Fruit fly (Drosophila melanogaster) whole organism, adult: Measurements from ENCODE around the gene KFase.

Experiments
- CG11617 ChIP-seq: fragments of 200-800 bp; sonication (Bioruptor generic); optimal IDR thresholded peaks from 2 replicates; lab custom pipeline; 2017; ENCODE audit warnings: mild to moderate bottlenecking, missing biosample characterization, missing genetic modification reagents, missing genetic modification characterization
- CG12768 ChIP-seq: fragments of 200-800 bp; sonication (Bioruptor generic); optimal IDR thresholded peaks from 2 replicates; lab custom pipeline; 2017; ENCODE audit warnings: missing biosample characterization, missing genetic modification characterization, mild to moderate bottlenecking, moderate library complexity, missing genetic modification reagents
- CG14711 ChIP-seq: fragments of 200-800 bp; sonication (Bioruptor generic); optimal IDR thresholded peaks from 2 replicates; lab custom pipeline; 2018; ENCODE audit warnings: missing biosample characterization, mild to moderate bottlenecking, missing genetic modification characterization, moderate library complexity
- CG1620 ChIP-seq: fragments of 200-800 bp; sonication (Bioruptor generic); optimal IDR thresholded peaks from 2 replicates; lab custom pipeline; 2016; ENCODE audit warnings: missing biosample characterization, missing genetic modification characterization
- CG33017 ChIP-seq: fragments of 200-800 bp; sonication (Bioruptor generic); optimal IDR thresholded peaks from 2 replicates; lab custom pipeline; 2018; ENCODE audit warnings: missing biosample characterization, mild to moderate bottlenecking, missing genetic modification characterization, moderate library complexity
- CG5204 ChIP-seq: fragments of 200-800 bp; sonication (Bioruptor generic); optimal IDR thresholded peaks from 2 replicates; lab custom pipeline; 2016; ENCODE audit warnings: missing biosample characterization, missing genetic modification characterization
- CG7045 ChIP-seq: fragments of 200-800 bp; sonication (Bioruptor generic); optimal IDR thresholded peaks from 2 replicates; lab custom pipeline; 2017; ENCODE audit warnings: missing biosample characterization, mild to moderate bottlenecking, missing genetic modification characterization
- CG7101 ChIP-seq: fragments of 200-800 bp; sonication (Bioruptor generic); optimal IDR thresholded peaks from 2 replicates; lab custom pipeline; 2018; ENCODE audit warnings: missing biosample characterization, mild to moderate bottlenecking, missing genetic modification characterization, moderate library complexity
- Clk ChIP-seq: fragments of 200-800 bp; sonication (Bioruptor generic); optimal IDR thresholded peaks from 2 replicates; lab custom pipeline; 2017; ENCODE audit warnings: missing biosample characterization, missing genetic modification characterization
- Crg-1 ChIP-seq: fragments of 200-800 bp; sonication (Bioruptor generic); optimal IDR thresholded peaks from 2 replicates; lab custom pipeline; 2016; ENCODE audit warnings: missing biosample characterization, missing genetic modification characterization
- Hr96 ChIP-seq: fragments of 200-800 bp; sonication (Bioruptor generic); optimal IDR thresholded peaks from 2 replicates; lab custom pipeline; 2016; ENCODE audit warnings: missing biosample characterization, missing genetic modification characterization
- Mnt ChIP-seq: fragments of 200-800 bp; sonication (Bioruptor generic); optimal IDR thresholded peaks from 2 replicates; lab custom pipeline; 2016; ENCODE audit warnings: missing biosample characterization, mild to moderate bottlenecking, missing genetic modification characterization
- bab1 ChIP-seq: fragments of 200-800 bp; sonication (Bioruptor generic); optimal IDR thresholded peaks from 3 replicates; lab custom pipeline; 2019; ENCODE audit warnings: missing biosample characterization, mild to moderate bottlenecking, missing genetic modification characterization, moderate library complexity
- cic ChIP-seq: fragments of 200-800 bp; sonication (Bioruptor generic); optimal IDR thresholded peaks from 2 replicates; lab custom pipeline; 2017; ENCODE audit warnings: missing biosample characterization, mild to moderate bottlenecking, missing genetic modification characterization, moderate library complexity
- cnc ChIP-seq, 2 experiments: fragments of >200 bp; optimal IDR thresholded peaks; 2 replicates each; lab custom pipeline; 2017
- kay ChIP-seq: fragments of 200-800 bp; sonication (Bioruptor generic); peaks from one replicate; lab custom pipeline; 2016; ENCODE audit warnings: missing biosample characterization, missing genetic modification characterization, borderline replicate concordance
- ovo ChIP-seq: fragments of 200-800 bp; sonication (Bioruptor generic); optimal IDR thresholded peaks from 2 replicates; lab custom pipeline; 2016; ENCODE audit warnings: missing biosample characterization, missing genetic modification characterization
- pad ChIP-seq: fragments of 200-800 bp; sonication (Bioruptor generic); optimal IDR thresholded peaks from 3 replicates; lab custom pipeline; 2017; ENCODE audit warnings: missing biosample characterization, missing genetic modification characterization, mild to moderate bottlenecking, moderate library complexity, missing genetic modification reagents
- tj ChIP-seq: fragments of 200-800 bp; sonication (Bioruptor generic); optimal IDR thresholded peaks from 3 replicates; lab custom pipeline; 2017; ENCODE audit warnings: missing biosample characterization, mild to moderate bottlenecking, missing genetic modification characterization, moderate library complexity
- toe ChIP-seq: fragments of 200-800 bp; sonication (Bioruptor generic); optimal IDR thresholded peaks from 2 replicates; lab custom pipeline; 2016; ENCODE audit warnings: missing biosample characterization, missing genetic modification characterization

KFase gene

dm6 chr2L:6488676-6489140 lies at the start of gene KFase, which contains the start of gene epsilonCOP:
TSS of gene KFase (minus strand) at chr2L:6488756.
TSS of gene epsilonCOP (plus strand) at chr2L:6489090.
- no peak for TF ChIP-seq Hr96 (GFP tag; lab: Kevin White, UChicago)
- TF ChIP-seq ovo (GFP tag; lab: Kevin White, UChicago), result peak; percentile 88
- no peak for TF ChIP-seq toe (GFP tag; lab: Kevin White, UChicago)
- no peak for TF ChIP-seq CG5204 (GFP tag; lab: Kevin White, UChicago)
- peak; percentile 55 for TF ChIP-seq pad (GFP tag; lab: Kevin White, UChicago)
- TF ChIP-seq cic (GFP tag; lab: Kevin White, UChicago), result peak; percentile 36
- TF ChIP-seq tj (GFP tag; lab: Kevin White, UChicago), result peak; percentile 92
- TF ChIP-seq CG33017 (tag; lab: Kevin White, UChicago), result peak; percentile 57
- TF ChIP-seq CG12768 (GFP tag; lab: Kevin White, UChicago), result peak; percentile 34
- no peak for TF ChIP-seq Clk (GFP tag; lab: Kevin White, UChicago)
- peak; percentile 74 for TF ChIP-seq CG11617 (GFP tag; lab: Kevin White, UChicago)
- no peak for TF ChIP-seq cnc (optimal IDR thresholded peaks at IDR 0.05; lab: Kevin White, UChicago)
- TF ChIP-seq CG7101, result peak; percentile 68
- peak; percentile 81 for TF ChIP-seq Crg-1 (GFP tag; lab: Kevin White, UChicago)
- peak; percentile 71 for TF ChIP-seq CG1620 (GFP tag; lab: Kevin White, UChicago)
- peak; percentile 35 for TF ChIP-seq bab1 (GFP tag; lab: Kevin White, UChicago)
- no peak for TF ChIP-seq kay (GFP tag; lab: Kevin White, UChicago)
- peak; percentile 59 for TF ChIP-seq Mnt (GFP tag; lab: Kevin White, UChicago)
- TF ChIP-seq CG14711 (tag; lab: Kevin White, UChicago), result peak; percentile 61
- TF ChIP-seq CG7045 (GFP tag; lab: Kevin White, UChicago), result peak; percentile 63

- TF ChIP-seq Crg-1 (GFP tag; lab: Kevin White, UChicago) (no peak), CG7045 (GFP tag; lab: Kevin White, UChicago) (no peak), tj (GFP tag; lab: Kevin White, UChicago) (peak; percentile 30)
These were observed 47.6 kb upstream of the KFase start for dm6 chr2L:6536044-6536581.

DNA sequence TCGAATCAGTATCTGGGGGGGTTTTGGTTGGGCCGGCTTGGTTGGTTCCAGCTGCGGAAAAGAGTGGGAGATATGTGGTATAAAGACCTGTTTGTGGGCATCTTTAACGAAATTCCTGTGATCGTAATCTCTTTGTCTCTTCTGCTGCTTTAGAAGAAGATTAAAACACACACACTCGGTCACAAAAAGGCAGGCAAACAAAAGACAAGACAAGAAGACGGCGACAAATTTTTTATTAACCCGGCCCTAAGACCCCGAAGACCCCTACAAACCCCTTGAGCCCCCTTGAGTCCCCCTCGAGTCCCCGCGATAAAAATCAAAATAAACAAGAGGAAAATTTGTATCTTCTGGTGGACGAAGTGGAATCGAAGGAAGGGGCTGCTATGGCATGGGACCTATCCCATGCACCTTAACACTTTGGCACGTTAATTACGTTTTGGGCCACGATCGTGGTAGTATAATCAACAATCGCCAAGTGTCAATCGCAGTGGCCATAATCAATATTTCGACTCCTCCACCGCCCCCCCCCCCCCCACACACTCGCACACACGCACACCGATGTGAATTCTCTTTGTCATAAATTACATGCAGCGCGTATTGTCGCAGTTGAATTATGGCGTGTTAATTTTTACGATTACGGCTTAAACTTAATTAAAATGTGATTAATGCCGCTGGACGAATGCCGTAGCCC lies 45.7 kb upstream of the KFase start:
- no peak for TF ChIP-seq CG33017 (tag; lab: Kevin White, UChicago)
- TF ChIP-seq CG7101, result no peak

dm6 chr2L:6533719-6534118 lies 45.2 kb upstream of the KFase start:
- TF ChIP-seq tj (GFP tag; lab: Kevin White, UChicago) (no peak), toe (GFP tag; lab: Kevin White, UChicago) (no peak), ovo (GFP tag; lab: Kevin White, UChicago) (no peak), Mnt (GFP tag; lab: Kevin White, UChicago) (no peak)

DNA sequence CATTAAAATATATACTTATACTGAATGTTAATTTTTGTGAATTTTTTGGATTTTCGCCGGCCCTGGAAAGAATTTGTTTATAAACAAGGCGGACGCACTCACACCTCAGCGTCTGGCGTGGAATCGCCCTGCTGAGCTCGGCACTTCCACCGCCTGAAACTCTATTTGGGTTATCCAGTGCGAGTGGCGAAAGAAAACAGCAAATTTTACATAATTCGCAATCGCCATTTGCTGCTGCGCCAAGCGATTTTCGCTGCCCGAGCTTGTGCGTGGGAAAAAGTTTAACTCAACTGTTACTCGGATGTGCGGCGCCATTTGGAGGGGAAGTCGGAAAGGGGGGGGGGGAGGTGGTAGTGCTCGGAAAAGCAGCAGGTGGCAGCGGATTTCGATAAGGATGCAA lies 44.4 kb upstream of the KFase start:
- TF ChIP-seq tj (GFP tag; lab: Kevin White, UChicago) (peak; percentile 97), bab1 (GFP tag; lab: Kevin White, UChicago) (no peak)

DNA sequence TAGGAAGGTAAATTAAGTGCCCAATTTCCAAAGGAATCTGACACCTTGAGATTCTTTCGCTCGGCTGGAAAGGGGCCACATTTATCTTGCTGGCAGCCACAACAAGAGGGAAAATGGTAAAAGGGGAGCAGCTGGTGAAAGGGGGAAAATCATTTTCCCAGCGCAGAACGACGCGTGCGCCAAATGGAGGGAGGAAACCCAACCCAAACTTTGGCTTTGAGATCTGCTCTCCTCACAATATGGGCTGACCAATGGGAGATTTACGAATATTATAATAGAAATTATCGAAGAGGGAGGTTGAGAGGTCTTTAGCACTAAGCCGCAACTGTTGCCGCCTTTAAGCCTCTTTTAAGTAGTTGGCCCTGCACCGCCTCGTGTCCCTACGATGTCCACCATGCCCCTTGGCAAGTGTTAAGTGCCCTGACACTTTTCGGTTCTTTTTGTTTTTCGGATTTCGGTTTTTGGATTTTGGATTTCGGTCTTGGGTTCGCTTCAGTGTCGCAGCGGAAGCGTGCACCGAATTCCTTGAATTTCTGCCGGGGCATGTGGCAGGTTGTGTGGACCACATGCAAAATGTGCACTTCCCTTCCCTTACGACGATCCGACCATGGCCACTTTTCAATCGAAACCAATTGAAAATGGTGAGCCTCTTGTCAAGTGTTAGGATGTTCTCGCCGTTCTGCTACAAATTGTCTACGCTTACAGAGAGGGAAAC lies 43.6 kb upstream of the KFase start:
- TF ChIP-seq CG5204 (GFP tag; lab: Kevin White, UChicago) (no peak), toe (GFP tag; lab: Kevin White, UChicago) (no peak), CG7045 (GFP tag; lab: Kevin White, UChicago) (no peak), Hr96 (GFP tag; lab: Kevin White, UChicago) (no peak), CG12768 (GFP tag; lab: Kevin White, UChicago) (no peak), Mnt (GFP tag; lab: Kevin White, UChicago) (no peak), CG33017 (tag; lab: Kevin White, UChicago) (no peak), CG11617 (GFP tag; lab: Kevin White, UChicago) (no peak), cnc (optimal IDR thresholded peaks at IDR 0.05; lab: Kevin White, UChicago) (no peak), bab1 (GFP tag; lab: Kevin White, UChicago) (no peak), kay (GFP tag; lab: Kevin White, UChicago) (no peak), CG7101 (no peak), Crg-1 (GFP tag; lab: Kevin White, UChicago) (no peak), tj (GFP tag; lab: Kevin White, UChicago) (no peak)
